Worm (Caenorhabditis elegans): ENCODE results near the gene cisd-1.
A peak's percentile ranks its signal among the peaks of the same experiment; 100 is the strongest.

The cisd-1 gene

ce11 chrII:11440265-11440664 is 29.2 kb downstream of the cisd-1 start, which contains the start of gene VW02B12L.2 (continued):
- TF ChIP-seq pqm-1 (tag; optimal IDR thresholded peaks at IDR 0.05): no peak
- TF ChIP-seq aha-1 (tag; optimal IDR thresholded peaks at IDR 0.05): no peak
- TF ChIP-seq F16B12.6 (tag; optimal IDR thresholded peaks at IDR 0.05): no peak
- no peak for TF ChIP-seq ceh-8 (GFP tag; optimal IDR thresholded peaks at IDR 0.05)
- TF ChIP-seq nhr-90 (tag; optimal IDR thresholded peaks at IDR 0.05; ENCODE audit: poor library complexity): peak; percentile 34
- peak; percentile 53 to 85 for TF ChIP-seq lsy-2 (tag; optimal IDR thresholded peaks at IDR 0.05)
- TF ChIP-seq fkh-10 (GFP tag; optimal IDR thresholded peaks at IDR 0.05): no peak
- TF ChIP-seq lin-13 (GFP tag; optimal IDR thresholded peaks at IDR 0.05): no peak

ce11 chrII:11438417-11438816 is 31.0 kb downstream of the cisd-1 start, which contains the start of gene vha-6:
TSS of gene vha-6 (minus strand) at chrII:11438452.
- TF ChIP-seq lin-35 (GFP tag; optimal IDR thresholded peaks at IDR 0.05): peak in 1 of 2 experiments; percentile 12
- no peak for TF ChIP-seq nhr-90 (tag; optimal IDR thresholded peaks at IDR 0.05; ENCODE audit: poor library complexity)

DNA sequence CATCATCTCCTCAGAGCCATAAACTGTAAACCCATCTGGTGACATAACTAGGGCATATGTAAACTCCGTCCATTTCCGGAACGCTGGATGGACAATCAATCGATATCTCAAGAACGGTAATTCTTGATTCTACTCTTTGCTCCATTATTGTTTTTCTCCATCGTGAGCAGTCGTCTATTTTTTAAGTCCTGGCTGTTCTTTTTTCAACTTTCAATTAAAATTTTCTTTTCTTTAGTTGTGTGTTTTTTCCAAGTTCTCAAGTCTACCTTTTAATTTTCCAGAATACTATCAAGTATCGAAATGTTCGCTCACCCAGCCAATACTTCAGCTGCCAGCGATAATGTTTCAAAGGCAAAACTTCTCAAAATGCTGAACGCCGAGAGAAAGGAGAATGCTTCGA is 35.5 kb downstream of the cisd-1 start, which contains the start of gene C05D12.5:
TSS of gene C05D12.5 (plus strand) at position 301 of the 400 bp plus-strand sequence.
- TF ChIP-seq skn-1 (tag; optimal IDR thresholded peaks at IDR 0.05): no peak
- no peak for TF ChIP-seq Y116A8C.19 (tag; optimal IDR thresholded peaks at IDR 0.05; ENCODE audit: borderline replicate concordance)
- TF ChIP-seq nhr-28 (tag; optimal IDR thresholded peaks at IDR 0.05): no peak
- no peak for TF ChIP-seq lin-35 (GFP tag; optimal IDR thresholded peaks at IDR 0.05)
- TF ChIP-seq snpc-4 (tag; optimal IDR thresholded peaks at IDR 0.05): no peak
- no peak for TF ChIP-seq fkh-10 (GFP tag; optimal IDR thresholded peaks at IDR 0.05)
- TF ChIP-seq ceh-88 (GFP tag; IDR thresholded peaks at IDR 0.05): no peak
- TF ChIP-seq mab-9 (GFP tag; IDR thresholded peaks at IDR 0.05): no peak
- TF ChIP-seq ets-5 (GFP tag; IDR thresholded peaks at IDR 0.05): no peak
- TF ChIP-seq mdl-1 (tag; optimal IDR thresholded peaks at IDR 0.05): no peak
- no peak for TF ChIP-seq egl-27 (tag; optimal IDR thresholded peaks at IDR 0.05)
- no peak for TF ChIP-seq alr-1 (tag; optimal IDR thresholded peaks at IDR 0.05; ENCODE audit: borderline replicate concordance)
- TF ChIP-seq hlh-17 (GFP tag; optimal IDR thresholded peaks at IDR 0.05; ENCODE audit: borderline replicate concordance): no peak
- TF ChIP-seq ceh-82 (tag; optimal IDR thresholded peaks at IDR 0.05): no peak
- TF ChIP-seq isw-1 (GFP tag; IDR thresholded peaks at IDR 0.05): no peak
- no peak for TF ChIP-seq unc-30 (tag; optimal IDR thresholded peaks at IDR 0.05)
- TF ChIP-seq efl-1 (optimal IDR thresholded peaks at IDR 0.05): no peak
- no peak for TF ChIP-seq efl-1 (GFP tag; optimal IDR thresholded peaks at IDR 0.05 in 1 of 2)

DNA sequence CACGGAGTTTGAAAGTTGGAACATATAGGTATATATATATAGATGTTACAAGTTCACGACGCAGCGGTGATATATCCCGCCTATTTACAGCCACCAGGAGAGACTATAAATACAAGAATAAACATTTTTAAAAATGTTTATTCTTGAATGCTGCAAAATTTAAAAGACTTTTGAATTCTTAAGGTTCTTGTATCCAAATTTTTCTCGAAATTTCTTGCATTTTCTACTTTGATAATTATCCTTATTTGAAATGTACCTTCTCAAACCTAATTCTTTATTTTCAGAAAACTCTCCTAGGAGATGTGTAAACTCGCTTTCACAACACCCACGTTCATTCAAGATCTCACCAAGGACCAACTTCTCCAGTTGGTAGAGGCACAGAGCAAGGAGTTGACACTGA is 37.8 kb downstream of the cisd-1 start, which contains the start of gene C05D12.4:
TSS of gene C05D12.4 (plus strand) at position 301 of the 400 bp plus-strand sequence.
- no peak for TF ChIP-seq ztf-11 (tag; optimal IDR thresholded peaks at IDR 0.05)
- no peak for TF ChIP-seq isw-1 (GFP tag; IDR thresholded peaks at IDR 0.05)
- TF ChIP-seq dpl-1 (GFP tag; optimal IDR thresholded peaks at IDR 0.05): no peak
- TF ChIP-seq vab-15 (tag; optimal IDR thresholded peaks at IDR 0.05): no peak
- TF ChIP-seq egl-13 (tag; optimal IDR thresholded peaks at IDR 0.05): no peak
- TF ChIP-seq fkh-10 (GFP tag; optimal IDR thresholded peaks at IDR 0.05): no peak
- TF ChIP-seq tlp-1 (tag; optimal IDR thresholded peaks at IDR 0.05): no peak
- TF ChIP-seq swsn-7 (tag; optimal IDR thresholded peaks at IDR 0.05): no peak
- no peak for TF ChIP-seq grh-1 (GFP tag; IDR thresholded peaks at IDR 0.05)

DNA sequence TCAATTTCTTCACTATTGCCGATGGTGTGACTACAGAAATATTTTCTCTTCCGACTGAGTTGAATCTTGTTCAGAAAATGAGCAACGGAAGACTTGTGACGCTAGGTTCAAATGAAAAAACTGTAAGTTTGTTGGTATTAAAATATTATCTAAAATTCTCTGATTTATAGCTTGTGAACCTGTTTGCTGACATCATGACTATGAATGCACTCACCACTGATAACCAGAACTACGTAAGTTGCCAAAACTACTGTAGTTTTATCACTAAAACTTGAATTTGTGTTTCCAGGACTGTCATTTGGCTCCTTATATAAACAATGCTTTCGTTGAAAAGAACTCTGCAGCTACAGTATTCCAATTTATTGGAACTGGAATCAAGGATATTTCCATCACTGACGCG is 40.8 kb downstream of the cisd-1 start:
- TF ChIP-seq elt-2 (tag; optimal IDR thresholded peaks at IDR 0.05) (peak; percentile 10), tbx-2 (tag; optimal IDR thresholded peaks at IDR 0.05) (no peak), nhr-90 (tag; optimal IDR thresholded peaks at IDR 0.05; ENCODE audit: poor library complexity) (no peak)
